Fruit fly (Drosophila melanogaster) whole organism, embryonic: ENCODE measurements around the gene Nf-YA.
A peak's percentile ranks its signal among the peaks of the same experiment; 100 is the strongest.

Experiments used
- Atf6 ChIP-seq: fragments of 200-800 bp; sonication (Bioruptor generic); IDR thresholded peaks from 2 replicates; pipeline ENCODE4 v1.3.6; 2022; ENCODE audit warnings: missing biosample characterization, missing genetic modification characterization
- BEAF-32 ChIP-seq: fragments of 200-800 bp; sonication (Bioruptor generic); optimal IDR thresholded peaks from 3 replicates; lab custom pipeline; 2017; ENCODE audit warnings: missing biosample characterization, missing genetic modification characterization, mild to moderate bottlenecking, moderate library complexity, missing genetic modification reagents
- Bgb ChIP-seq: fragments of 200-800 bp; sonication (Bioruptor generic); IDR thresholded peaks from 2 replicates; pipeline ENCODE4 v1.3.6; 2022; ENCODE audit warnings: missing biosample characterization, missing genetic modification characterization; ENCODE audit not compliant: partially characterized antibody
- CG10366 ChIP-seq: fragments of 200-800 bp; sonication (Bioruptor generic); IDR thresholded peaks from 2 replicates; pipeline ENCODE4 v1.3.6; 2022; ENCODE audit warnings: missing biosample characterization, missing genetic modification characterization
- CG12155 ChIP-seq: fragments of 200-800 bp; sonication (Bioruptor generic); optimal IDR thresholded peaks from 3 replicates; lab custom pipeline; 2016; ENCODE audit warnings: missing biosample characterization, missing genetic modification characterization
- CG12391 ChIP-seq: fragments of 200-800 bp; sonication (Bioruptor generic); optimal IDR thresholded peaks from 3 replicates; lab custom pipeline; 2018; ENCODE audit warnings: missing biosample characterization, mild to moderate bottlenecking, missing genetic modification characterization, moderate library complexity
- CG17912 ChIP-seq: fragments of 200-800 bp; sonication (Bioruptor generic); optimal IDR thresholded peaks from 2 replicates; lab custom pipeline; 2018; ENCODE audit warnings: missing biosample characterization, mild to moderate bottlenecking, missing genetic modification characterization
- CG1832 ChIP-seq: fragments of 200-800 bp; sonication (Bioruptor generic); optimal IDR thresholded peaks from 2 replicates; lab custom pipeline; 2017; ENCODE audit warnings: missing biosample characterization, mild to moderate bottlenecking, missing genetic modification characterization, inconsistent platforms
- CG18599 ChIP-seq: fragments of 200-800 bp; sonication (Bioruptor generic); optimal IDR thresholded peaks from 3 replicates; lab custom pipeline; 2017; ENCODE audit warnings: missing biosample characterization, missing genetic modification characterization, mild to moderate bottlenecking, moderate library complexity, missing genetic modification reagents
- CG2199 ChIP-seq: fragments of 200-800 bp; sonication (Bioruptor generic); IDR thresholded peaks from 3 replicates; pipeline ENCODE4 v1.3.6; 2022; ENCODE audit warnings: missing biosample characterization, missing genetic modification characterization
- CG2875 ChIP-seq: fragments of 200-800 bp; sonication (Bioruptor generic); optimal IDR thresholded peaks from 2 replicates; lab custom pipeline; 2017; ENCODE audit warnings: missing biosample characterization, mild to moderate bottlenecking, missing genetic modification characterization, missing genetic modification reagents
- CG30020 ChIP-seq: fragments of 200-800 bp; optimal IDR thresholded peaks from 2 replicates; lab custom pipeline; 2019; ENCODE audit warnings: missing biosample characterization, mild to moderate bottlenecking, missing genetic modification characterization, moderate library complexity
- CG31388 ChIP-seq: fragments of 200-800 bp; sonication (Bioruptor generic); optimal IDR thresholded peaks from 2 replicates; lab custom pipeline; 2016; ENCODE audit warnings: missing biosample characterization, missing genetic modification characterization
- Camta ChIP-seq: fragments of 200-800 bp; sonication (Bioruptor generic); optimal IDR thresholded peaks from 2 replicates; lab custom pipeline; 2016; ENCODE audit warnings: missing biosample characterization, missing genetic modification characterization
- Dll ChIP-seq: fragments of 200-800 bp; sonication (Bioruptor generic); IDR thresholded peaks from 4 replicates; pipeline ENCODE4 v1.3.6; 2022; ENCODE audit warnings: missing biosample characterization, missing genetic modification characterization; ENCODE audit not compliant: partially characterized antibody
- Doc2 ChIP-seq: fragments of 200-800 bp; sonication (Bioruptor generic); IDR thresholded peaks from 2 replicates; pipeline ENCODE4 v1.3.6; 2022; ENCODE audit warnings: missing biosample characterization, missing genetic modification characterization
- Drgx ChIP-seq: fragments of 200-800 bp; sonication (Bioruptor generic); IDR thresholded peaks from 2 replicates; pipeline ENCODE4 v1.3.6; 2022; ENCODE audit warnings: missing biosample characterization, missing genetic modification characterization
- HLHmδ ChIP-seq: fragments of 200-800 bp; sonication (Bioruptor generic); optimal IDR thresholded peaks from 2 replicates; lab custom pipeline; 2018; ENCODE audit warnings: missing biosample characterization, mild to moderate bottlenecking, missing genetic modification characterization, moderate library complexity
- Hand ChIP-seq: fragments of 200-800 bp; sonication (Bioruptor generic); optimal IDR thresholded peaks from 2 replicates; lab custom pipeline; 2017; ENCODE audit warnings: mild to moderate bottlenecking, missing biosample characterization, missing genetic modification reagents, missing genetic modification characterization
- NFAT ChIP-seq: fragments of 200-800 bp; sonication (Bioruptor generic); IDR thresholded peaks from 2 replicates; pipeline ENCODE4 v1.3.6; 2022; ENCODE audit warnings: missing biosample characterization, missing genetic modification characterization
- Neu2 ChIP-seq: fragments of 200-800 bp; sonication (Bioruptor generic); optimal IDR thresholded peaks from 3 replicates; lab custom pipeline; 2016; ENCODE audit warnings: missing biosample characterization, missing genetic modification characterization, borderline replicate concordance
- Nf-YA ChIP-seq: fragments of 200-800 bp; sonication (Bioruptor generic); IDR thresholded peaks from 2 replicates; pipeline ENCODE4 v1.3.6; 2022; ENCODE audit warnings: missing biosample characterization, missing genetic modification characterization
- Rfx ChIP-seq: fragments of 200-800 bp; sonication (Bioruptor generic); IDR thresholded peaks from 2 replicates; pipeline ENCODE4 v1.3.6; 2022; ENCODE audit warnings: missing biosample characterization, missing genetic modification characterization
- Sox102F ChIP-seq: fragments of 200-800 bp; sonication (Bioruptor generic); optimal IDR thresholded peaks from 2 replicates; lab custom pipeline; 2018; ENCODE audit warnings: missing biosample characterization, mild to moderate bottlenecking, missing genetic modification characterization, moderate library complexity
- Vsx1 ChIP-seq: fragments of 200-800 bp; sonication (Bioruptor generic); optimal IDR thresholded peaks from 2 replicates; lab custom pipeline; 2017; ENCODE audit warnings: missing biosample characterization, mild to moderate bottlenecking, missing genetic modification characterization, missing genetic modification reagents
- ac ChIP-seq: fragments of 200-800 bp; sonication (Bioruptor generic); optimal IDR thresholded peaks from 3 replicates; lab custom pipeline; 2017; ENCODE audit warnings: missing biosample characterization, mild to moderate bottlenecking, missing genetic modification characterization
- caup ChIP-seq: fragments of 200-800 bp; sonication (Bioruptor generic); optimal IDR thresholded peaks from 3 replicates; lab custom pipeline; 2017; ENCODE audit warnings: missing biosample characterization, mild to moderate bottlenecking, missing genetic modification characterization, moderate library complexity; ENCODE audit not compliant: severe bottlenecking
- crc ChIP-seq: fragments of 200-800 bp; sonication (Bioruptor generic); optimal IDR thresholded peaks from 2 replicates; lab custom pipeline; 2016; ENCODE audit warnings: missing biosample characterization, missing genetic modification characterization
- cwo ChIP-seq: fragments of 200-800 bp; sonication (Bioruptor generic); optimal IDR thresholded peaks from 3 replicates; lab custom pipeline; 2017; ENCODE audit warnings: missing biosample characterization, missing genetic modification characterization, mild to moderate bottlenecking, moderate library complexity, missing genetic modification reagents
- da ChIP-seq: fragments of 200-800 bp; sonication (Bioruptor generic); optimal IDR thresholded peaks from 2 replicates; lab custom pipeline; 2016; ENCODE audit warnings: missing biosample characterization, missing genetic modification characterization
- eyg ChIP-seq: fragments of 200-800 bp; sonication (Bioruptor generic); optimal IDR thresholded peaks from 3 replicates; lab custom pipeline; 2016; ENCODE audit warnings: missing biosample characterization, missing genetic modification characterization
- fu2 ChIP-seq: fragments of 200-800 bp; sonication (Bioruptor generic); optimal IDR thresholded peaks from 2 replicates; lab custom pipeline; 2016; ENCODE audit warnings: missing biosample characterization, missing genetic modification characterization
- grau ChIP-seq: fragments of 200-800 bp; optimal IDR thresholded peaks from 3 replicates; lab custom pipeline; 2019; ENCODE audit warnings: missing biosample characterization, mild to moderate bottlenecking, missing genetic modification characterization, moderate library complexity
- gsb-n ChIP-seq: fragments of 200-800 bp; sonication (Bioruptor generic); optimal IDR thresholded peaks from 3 replicates; lab custom pipeline; 2018; ENCODE audit warnings: missing biosample characterization, mild to moderate bottlenecking, missing genetic modification characterization
- inv ChIP-seq: fragments of 200-800 bp; sonication (Bioruptor generic); IDR thresholded peaks from 2 replicates; pipeline ENCODE4 v1.3.6; 2022; ENCODE audit warnings: missing biosample characterization, missing genetic modification characterization; ENCODE audit not compliant: partially characterized antibody
- kni ChIP-seq: fragments of 200-800 bp; sonication (Bioruptor generic); optimal IDR thresholded peaks from 3 replicates; lab custom pipeline; 2017; ENCODE audit warnings: mild to moderate bottlenecking, missing biosample characterization, missing genetic modification reagents, missing genetic modification characterization
- lab ChIP-seq: fragments of 200-800 bp; sonication (Bioruptor generic); optimal IDR thresholded peaks from 3 replicates; lab custom pipeline; 2017; ENCODE audit warnings: missing biosample characterization, missing genetic modification characterization, mild to moderate bottlenecking, moderate library complexity, missing genetic modification reagents
- lov ChIP-seq, 2 experiments: fragments of 200-800 bp in 1 of 2; fragments of >200 bp in 1 of 2; sonication (Bioruptor generic) in 1 of 2; IDR thresholded peaks in 1 of 2; optimal IDR thresholded peaks in 1 of 2; 2 replicates in 1 of 2; 3 replicates in 1 of 2; pipeline versions ENCODE4 v1.3.6 to Lab custom; 2017 to 2022; ENCODE audit warnings: missing biosample characterization in 1 of 2, missing genetic modification characterization in 1 of 2
- org-1 ChIP-seq: fragments of 200-800 bp; sonication (Bioruptor generic); optimal IDR thresholded peaks from 2 replicates; lab custom pipeline; 2017; ENCODE audit warnings: missing biosample characterization, missing genetic modification characterization
- pan ChIP-seq, 4 experiments: fragments of >200 bp in 3 of 4; fragments of 200-800 bp in 1 of 4; sonication (Bioruptor generic) in 1 of 4; optimal IDR thresholded peaks in 3 of 4; IDR thresholded peaks in 1 of 4; 2 replicates each; pipeline versions ENCODE4 v1.3.6 to Lab custom; 2017 to 2022; ENCODE audit warnings: missing biosample characterization in 2 of 4, missing genetic modification characterization in 2 of 4, mixed read lengths in 1 of 4
- prd ChIP-seq, 3 experiments: fragments of >200 bp in 2 of 3; fragments of 200-800 bp in 1 of 3; sonication (Bioruptor generic) in 1 of 3; optimal IDR thresholded peaks in 2 of 3; IDR thresholded peaks in 1 of 3; 2 replicates in 2 of 3; 3 replicates in 1 of 3; pipeline versions ENCODE4 v1.3.6 to Lab custom; 2017 to 2022; ENCODE audit warnings: missing biosample characterization in 1 of 3, missing genetic modification characterization in 1 of 3
- psq ChIP-seq: fragments of 200-800 bp; sonication (Bioruptor generic); optimal IDR thresholded peaks from 2 replicates; lab custom pipeline; 2017; ENCODE audit warnings: missing biosample characterization, missing genetic modification characterization
- ro ChIP-seq: fragments of 200-800 bp; sonication (Bioruptor generic); IDR thresholded peaks from 2 replicates; pipeline ENCODE4 v1.3.6; 2022; ENCODE audit warnings: missing biosample characterization, missing genetic modification characterization
- slou ChIP-seq: fragments of 200-800 bp; sonication (Bioruptor generic); optimal IDR thresholded peaks from 3 replicates; lab custom pipeline; 2016; ENCODE audit warnings: missing biosample characterization, missing genetic modification characterization
- sob ChIP-seq: fragments of 200-800 bp; sonication (Bioruptor generic); IDR thresholded peaks from 2 replicates; pipeline ENCODE4 v1.3.6; 2022; ENCODE audit warnings: missing biosample characterization, missing genetic modification characterization
- stwl ChIP-seq: fragments of 200-800 bp; sonication (Bioruptor generic); optimal IDR thresholded peaks from 3 replicates; lab custom pipeline; 2018; ENCODE audit warnings: missing biosample characterization, mild to moderate bottlenecking, missing genetic modification characterization, moderate library complexity
- z ChIP-seq: fragments of 200-800 bp; sonication (Bioruptor generic); IDR thresholded peaks from 3 replicates; pipeline ENCODE4 v1.3.6; 2022; ENCODE audit warnings: missing biosample characterization, missing genetic modification characterization

Gene Nf-YA

DNA sequence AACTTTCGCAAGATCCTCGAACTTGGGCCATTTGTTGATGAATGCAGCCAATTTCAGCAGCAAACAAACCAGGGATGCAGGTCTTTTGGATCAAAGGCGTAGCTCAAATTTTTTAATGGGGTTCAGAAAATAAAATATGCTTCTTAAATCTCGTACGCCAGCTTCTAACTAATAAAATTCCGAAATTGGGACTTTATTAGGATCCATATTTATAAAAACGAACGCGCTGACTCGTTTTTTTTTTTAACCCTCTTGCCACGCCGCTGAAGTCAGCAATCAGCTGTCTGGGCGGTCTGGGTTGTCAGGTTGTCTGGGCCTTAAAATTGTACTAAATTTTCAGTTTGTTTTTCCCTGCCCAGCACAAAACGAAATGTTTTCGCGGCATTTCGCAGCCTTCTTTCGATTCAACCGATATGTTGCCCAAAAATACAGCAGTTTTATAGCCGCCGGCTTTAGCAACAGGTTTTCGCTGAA is 15.6 kb upstream of the Nf-YA start, which contains the start of gene CG3437 (continued):
- TF ChIP-seq stwl (tag; lab: Kevin White, UChicago) (peak; percentile 80), Neu2 (GFP tag; lab: Kevin White, UChicago) (peak; percentile 95), z (GFP tag; lab: Robert Waterston, UW) (peak; percentile 82), CG2199 (GFP tag; lab: Robert Waterston, UW) (peak; percentile 99), da (GFP tag; lab: Kevin White, UChicago) (peak; percentile 95), sob (GFP tag; lab: Robert Waterston, UW) (peak; percentile 99), Vsx1 (GFP tag; lab: Kevin White, UChicago) (peak; percentile 97), CG30020 (tag; lab: Kevin White, UChicago) (peak; percentile 81), Drgx (GFP tag; lab: Robert Waterston, UW) (peak; percentile 100), crc (GFP tag; lab: Kevin White, UChicago) (peak; percentile 95), prd (optimal IDR thresholded peaks at IDR 0.05; lab: Kevin White, UChicago) (no peak), prd (GFP tag; IDR thresholded peaks at IDR 0.05; lab: Robert Waterston, UW) (peak; percentile 100), ro (GFP tag; lab: Robert Waterston, UW) (peak; percentile 98), ac (peak; percentile 96), Atf6 (peak; percentile 99), Sox102F (GFP tag; lab: Kevin White, UChicago) (peak; percentile 99), kni (GFP tag; lab: Kevin White, UChicago) (peak; percentile 97), Nf-YA (GFP tag; lab: Robert Waterston, UW) (peak; percentile 98), slou (GFP tag; lab: Kevin White, UChicago) (peak; percentile 95), CG2875 (GFP tag; lab: Kevin White, UChicago) (peak; percentile 96), cwo (GFP tag; lab: Kevin White, UChicago) (peak; percentile 97), CG18599 (peak; percentile 99), grau (tag; lab: Kevin White, UChicago) (peak; percentile 97), BEAF-32 (GFP tag; lab: Kevin White, UChicago) (peak; percentile 47), Dll (peak; percentile 61; the same call in 3 of the 4 replicates), CG1832 (no peak), CG17912 (GFP tag; lab: Kevin White, UChicago) (peak; percentile 95), caup (GFP tag; lab: Kevin White, UChicago) (peak; percentile 99), eyg (GFP tag; lab: Kevin White, UChicago) (peak; percentile 98), org-1 (GFP tag; lab: Kevin White, UChicago) (peak; percentile 98), psq (peak; percentile 90), pan (optimal IDR thresholded peaks at IDR 0.05; lab: Kevin White, UChicago) (no peak), pan (GFP tag; optimal IDR thresholded peaks at IDR 0.05 in 1 of 2, IDR thresholded peaks at IDR 0.05 in 1 of 2) (peak in 1 of 2 experiments; percentile 99), Doc2 (GFP tag; lab: Robert Waterston, UW) (peak; percentile 98), inv (GFP tag; lab: Robert Waterston, UW) (0 out of 2 replicates have a peak, but pooled peaks have one; percentile 21), CG10366 (GFP tag; lab: Robert Waterston, UW) (peak; percentile 99), NFAT (peak; percentile 99), HLHmδ (GFP tag; lab: Kevin White, UChicago) (no peak), Hand (GFP tag; lab: Kevin White, UChicago) (peak; percentile 97), Rfx (peak; percentile 100), lab (GFP tag; lab: Kevin White, UChicago) (peak; percentile 100), lov (optimal IDR thresholded peaks at IDR 0.05; lab: Kevin White, UChicago) (no peak), lov (GFP tag; IDR thresholded peaks at IDR 0.05; lab: Robert Waterston, UW) (peak; percentile 100), CG12391 (tag; lab: Kevin White, UChicago) (peak; percentile 98), fu2 (peak; percentile 98), Bgb (no peak), CG31388 (peak; percentile 94), Camta (GFP tag; lab: Kevin White, UChicago) (peak; percentile 97), gsb-n (peak; percentile 97), CG12155 (GFP tag; lab: Kevin White, UChicago) (peak; percentile 98)
